Worm (Caenorhabditis elegans): ENCODE results near the gene srj-18.

Gene srj-18

ce11 chrV:2774042-2774441 lies at the start of gene srj-18:
srj-18 (plus strand) TSS chrV:2774342.
- TF ChIP-seq lin-32 (GFP tag; optimal IDR thresholded peaks at IDR 0.05) (no peak), ham-2 (GFP tag; optimal IDR thresholded peaks at IDR 0.05) (no peak), ceh-83 (GFP tag; optimal IDR thresholded peaks at IDR 0.05) (no peak), nhr-2 (tag; optimal IDR thresholded peaks at IDR 0.05) (no peak), unc-39 (tag; optimal IDR thresholded peaks at IDR 0.05) (no peak), flh-1 (GFP tag; optimal IDR thresholded peaks at IDR 0.05) (no peak), ztf-11 (tag; optimal IDR thresholded peaks at IDR 0.05) (no peak), cnd-1 (tag; optimal IDR thresholded peaks at IDR 0.05) (no peak), nhr-12 (tag; optimal IDR thresholded peaks at IDR 0.05) (no peak), lin-13 (tag; optimal IDR thresholded peaks at IDR 0.05) (no peak), mep-1 (tag; optimal IDR thresholded peaks at IDR 0.05) (no peak), ces-1 (GFP tag; optimal IDR thresholded peaks at IDR 0.05) (no peak), elt-1 (tag; optimal IDR thresholded peaks at IDR 0.05; ENCODE audit: borderline replicate concordance, insufficient read depth) (no peak), nhr-28 (tag; optimal IDR thresholded peaks at IDR 0.05) (no peak)

ce11 chrV:2725225-2725624 lies 48.9 kb upstream of the srj-18 start, which contains the start of gene srg-59:
srg-59 (minus strand) TSS chrV:2725325.
- TF ChIP-seq lsy-2 (tag; optimal IDR thresholded peaks at IDR 0.05) = no peak
- no peak for TF ChIP-seq unc-120 (tag; optimal IDR thresholded peaks at IDR 0.05; ENCODE audit: poor library complexity, severe bottlenecking)
- TF ChIP-seq M03D4.4 (tag; optimal IDR thresholded peaks at IDR 0.05) = no peak
- no peak for TF ChIP-seq elt-1 (tag; optimal IDR thresholded peaks at IDR 0.05; ENCODE audit: borderline replicate concordance, insufficient read depth)

- no peak for TF ChIP-seq M03D4.4 (tag; optimal IDR thresholded peaks at IDR 0.05)
- no peak for TF ChIP-seq sptf-1 (tag; optimal IDR thresholded peaks at IDR 0.05)
- TF ChIP-seq unc-39 (tag; optimal IDR thresholded peaks at IDR 0.05) = no peak
These were observed 47.0 kb upstream of the srj-18 start, which contains the start of gene str-13 for ce11 chrV:2727101-2727500. str-13 (minus strand) TSS chrV:2727201.

- TF ChIP-seq nhr-76 (tag; optimal IDR thresholded peaks at IDR 0.05) = no peak
- TF ChIP-seq sem-2 (GFP tag; optimal IDR thresholded peaks at IDR 0.05) = no peak
- TF ChIP-seq M03D4.4 (tag; optimal IDR thresholded peaks at IDR 0.05) = no peak
- no peak for TF ChIP-seq zip-8 (tag; optimal IDR thresholded peaks at IDR 0.05)
- no peak for TF ChIP-seq ztf-11 (tag; optimal IDR thresholded peaks at IDR 0.05)
- no peak for TF ChIP-seq elt-1 (tag; optimal IDR thresholded peaks at IDR 0.05; ENCODE audit: borderline replicate concordance, insufficient read depth)
- TF ChIP-seq drap-1 (GFP tag; optimal IDR thresholded peaks at IDR 0.05) = no peak
- no peak for TF ChIP-seq mep-1 (tag; optimal IDR thresholded peaks at IDR 0.05)
- TF ChIP-seq nhr-237 (tag; optimal IDR thresholded peaks at IDR 0.05) = no peak
- TF ChIP-seq flh-1 (GFP tag; optimal IDR thresholded peaks at IDR 0.05) = no peak
- no peak for TF ChIP-seq unc-39 (tag; optimal IDR thresholded peaks at IDR 0.05)
- TF ChIP-seq ceh-39 (tag; optimal IDR thresholded peaks at IDR 0.05) = no peak
- TF ChIP-seq lsy-2 (tag; optimal IDR thresholded peaks at IDR 0.05) = no peak
- no peak for TF ChIP-seq nhr-12 (tag; optimal IDR thresholded peaks at IDR 0.05)
- TF ChIP-seq ham-2 (GFP tag; optimal IDR thresholded peaks at IDR 0.05) = no peak
These were observed 45.9 kb upstream of the srj-18 start, which contains the start of gene str-33 for ce11 chrV:2728236-2728635. str-33 (plus strand) TSS chrV:2728536.

- no peak for TF ChIP-seq sptf-1 (tag; optimal IDR thresholded peaks at IDR 0.05)
- no peak for TF ChIP-seq sem-2 (GFP tag; optimal IDR thresholded peaks at IDR 0.05)
- no peak for TF ChIP-seq mep-1 (tag; optimal IDR thresholded peaks at IDR 0.05)
- TF ChIP-seq blmp-1 (tag; optimal IDR thresholded peaks at IDR 0.05) = no peak
These were observed 43.2 kb upstream of the srj-18 start, which contains the start of gene dod-3 for ce11 chrV:2730784-2731480. dod-3 (minus strand) TSS chrV:2731098.

ce11 chrV:2734360-2734759 lies 39.8 kb upstream of the srj-18 start, which contains the start of gene srg-57:
srg-57 (minus strand) TSS chrV:2734460.
- TF ChIP-seq bed-3 (GFP tag; optimal IDR thresholded peaks at IDR 0.05) (no peak), lin-13 (tag; optimal IDR thresholded peaks at IDR 0.05) (no peak), snpc-4 (tag; optimal IDR thresholded peaks at IDR 0.05) (no peak), nhr-237 (tag; optimal IDR thresholded peaks at IDR 0.05) (no peak), unc-62 (GFP tag; optimal IDR thresholded peaks at IDR 0.05) (no peak)
